Worm (Caenorhabditis elegans) whole organism, L2 larva: Measurements from ENCODE around the gene zipt-15.
A peak's percentile ranks its signal among the peaks of the same experiment; 100 is the strongest.
"Not testable (repeated sequence)": the region's sequence is repeated elsewhere in the genome, so short reads cannot be mapped to it uniquely, and the experiment has no call there.

Experiments
- C34F6.9 ChIP-seq: fragments of 150-350 bp; optimal IDR thresholded peaks from 2 replicates; lab custom pipeline; 2014; ENCODE audit warnings: missing biosample characterization, missing genetic modification characterization
- F13H6.1 ChIP-seq: sonication (generic microtip); optimal IDR thresholded peaks from 2 replicates; lab custom pipeline; 2016; ENCODE audit warnings: missing genetic modification characterization, missing compliant biosample characterization
- R02D3.7 ChIP-seq: fragments of 150-350 bp; optimal IDR thresholded peaks from 2 replicates; lab custom pipeline; 2014; ENCODE audit warnings: missing biosample characterization, missing genetic modification characterization
- Y55F3AM.14 ChIP-seq: fragments of 200-800 bp; sonication (Bioruptor generic); optimal IDR thresholded peaks from 2 replicates; lab custom pipeline; 2018; ENCODE audit warnings: mild to moderate bottlenecking, missing genetic modification characterization, missing compliant biosample characterization
- ZK546.5 ChIP-seq: sonication (generic microtip); optimal IDR thresholded peaks from 2 replicates; lab custom pipeline; 2017; ENCODE audit warnings: missing biosample characterization, missing genetic modification characterization
- alr-1 ChIP-seq: fragments of 150-350 bp; optimal IDR thresholded peaks from 2 replicates; lab custom pipeline; 2014; ENCODE audit warnings: missing biosample characterization, missing genetic modification characterization
- ama-1 ChIP-seq: fragments of 150-350 bp; optimal IDR thresholded peaks from 2 replicates; lab custom pipeline; 2018; ENCODE audit warnings: inconsistent platforms
- blmp-1 ChIP-seq: sonication (generic microtip); optimal IDR thresholded peaks from 2 replicates; lab custom pipeline; 2017; ENCODE audit warnings: missing genetic modification characterization, mild to moderate bottlenecking, missing compliant biosample characterization, antibody characterized with exemption, moderate library complexity; ENCODE audit not compliant: insufficient read depth
- ceh-16 ChIP-seq: fragments of 150-350 bp; optimal IDR thresholded peaks from 2 replicates; lab custom pipeline; 2014; ENCODE audit warnings: missing biosample characterization, missing genetic modification characterization
- ceh-82 ChIP-seq: fragments of 150-350 bp; optimal IDR thresholded peaks from 2 replicates; lab custom pipeline; 2014; ENCODE audit warnings: missing biosample characterization, missing genetic modification characterization
- crh-2 ChIP-seq: sonication (generic microtip); optimal IDR thresholded peaks from 2 replicates; lab custom pipeline; 2017; ENCODE audit warnings: missing biosample characterization, missing genetic modification characterization
- dmd-4 ChIP-seq: sonication (generic microtip); optimal IDR thresholded peaks from 2 replicates; lab custom pipeline; 2017; ENCODE audit warnings: missing biosample characterization, missing genetic modification characterization
- egl-27 ChIP-seq: sonication (generic microtip); optimal IDR thresholded peaks from 3 replicates; lab custom pipeline; 2017; ENCODE audit warnings: missing biosample characterization, missing genetic modification reagents, missing genetic modification characterization
- elt-1 ChIP-seq: fragments of 150-350 bp; optimal IDR thresholded peaks from 2 replicates; lab custom pipeline; 2014; ENCODE audit warnings: missing biosample characterization, missing genetic modification characterization
- elt-3 ChIP-seq: sonication (generic microtip); optimal IDR thresholded peaks from 2 replicates; lab custom pipeline; 2017; ENCODE audit warnings: missing biosample characterization, missing genetic modification characterization
- fos-1 ChIP-seq: fragments of 150-350 bp; optimal IDR thresholded peaks from 2 replicates; lab custom pipeline; 2014; ENCODE audit warnings: missing biosample characterization, missing genetic modification characterization
- gmeb-1 ChIP-seq: fragments of 150-350 bp; optimal IDR thresholded peaks from 2 replicates; lab custom pipeline; 2014; ENCODE audit warnings: missing biosample characterization, missing genetic modification characterization
- lin-11 ChIP-seq: fragments of 150-350 bp; sonication (generic microtip); optimal IDR thresholded peaks from 2 replicates; lab custom pipeline; 2014; ENCODE audit warnings: missing biosample characterization, missing genetic modification characterization, inconsistent platforms, mixed read lengths
- lin-39 ChIP-seq: fragments of 150-350 bp; optimal IDR thresholded peaks from 2 replicates; lab custom pipeline; 2014; ENCODE audit warnings: missing biosample characterization, missing genetic modification reagents, missing genetic modification characterization
- lsy-2 ChIP-seq, 2 experiments: fragments of 150-350 bp in 1 of 2; sonication (generic microtip) in 1 of 2; optimal IDR thresholded peaks; 2 replicates each; lab custom pipeline; 2014 to 2017; ENCODE audit warnings: missing biosample characterization in 2 of 2, missing genetic modification characterization in 2 of 2
- mab-5 ChIP-seq: fragments of 150-350 bp; optimal IDR thresholded peaks from 2 replicates; lab custom pipeline; 2014; ENCODE audit warnings: missing biosample characterization, missing genetic modification characterization
- mbf-1 ChIP-seq: sonication (generic microtip); optimal IDR thresholded peaks from 2 replicates; lab custom pipeline; 2017; ENCODE audit warnings: missing biosample characterization, missing genetic modification characterization
- mdl-1 ChIP-seq, 2 experiments: fragments of 150-350 bp in 1 of 2; sonication (generic microtip) in 1 of 2; optimal IDR thresholded peaks; 2 replicates each; lab custom pipeline; 2017; ENCODE audit warnings: missing biosample characterization in 2 of 2, missing genetic modification characterization in 2 of 2
- nhr-11 ChIP-seq: fragments of 150-350 bp; optimal IDR thresholded peaks from 2 replicates; lab custom pipeline; 2014; ENCODE audit warnings: missing biosample characterization, missing genetic modification characterization
- nhr-12 ChIP-seq: fragments of 150-350 bp; optimal IDR thresholded peaks from 2 replicates; lab custom pipeline; 2014; ENCODE audit warnings: missing biosample characterization, missing genetic modification characterization
- nhr-129 ChIP-seq: fragments of 150-350 bp; optimal IDR thresholded peaks from 2 replicates; lab custom pipeline; 2014; ENCODE audit warnings: missing biosample characterization, missing genetic modification characterization
- nhr-21 ChIP-seq: fragments of 150-350 bp; optimal IDR thresholded peaks from 2 replicates; lab custom pipeline; 2014; ENCODE audit warnings: missing biosample characterization, missing genetic modification characterization
- nhr-23 ChIP-seq: fragments of 150-350 bp; optimal IDR thresholded peaks from 2 replicates; lab custom pipeline; 2014; ENCODE audit warnings: missing biosample characterization, missing genetic modification reagents, missing genetic modification characterization
- nhr-237 ChIP-seq: fragments of 150-350 bp; optimal IDR thresholded peaks from 2 replicates; lab custom pipeline; 2014; ENCODE audit warnings: missing biosample characterization, missing genetic modification characterization
- nhr-25 ChIP-seq: fragments of 150-350 bp; sonication (generic microtip); optimal IDR thresholded peaks from 3 replicates; lab custom pipeline; 2014; ENCODE audit warnings: missing biosample characterization, missing genetic modification characterization
- nhr-6 ChIP-seq: fragments of 150-350 bp; optimal IDR thresholded peaks from 2 replicates; lab custom pipeline; 2014; ENCODE audit warnings: missing biosample characterization, missing genetic modification characterization
- nhr-77 ChIP-seq: fragments of 150-350 bp; optimal IDR thresholded peaks from 2 replicates; lab custom pipeline; 2014; ENCODE audit warnings: missing biosample characterization, missing genetic modification characterization
- peb-1 ChIP-seq: fragments of 150-350 bp; optimal IDR thresholded peaks from 2 replicates; lab custom pipeline; 2014; ENCODE audit warnings: missing biosample characterization, missing genetic modification characterization
- sem-4 ChIP-seq: fragments of 150-350 bp; optimal IDR thresholded peaks from 2 replicates; lab custom pipeline; 2014; ENCODE audit warnings: missing biosample characterization, missing genetic modification reagents, missing genetic modification characterization
- skn-1 ChIP-seq: sonication (generic microtip); optimal IDR thresholded peaks from 2 replicates; lab custom pipeline; 2017; ENCODE audit warnings: missing biosample characterization, missing genetic modification characterization
- sma-3 ChIP-seq: sonication (generic microtip); optimal IDR thresholded peaks from 2 replicates; lab custom pipeline; 2016; ENCODE audit warnings: missing genetic modification reagents, missing genetic modification characterization, missing compliant biosample characterization
- sma-9 ChIP-seq, 2 experiments: fragments of 150-350 bp in 1 of 2; sonication (generic microtip) in 1 of 2; optimal IDR thresholded peaks; 2 replicates each; lab custom pipeline; 2014 to 2016; ENCODE audit warnings: missing genetic modification characterization in 2 of 2, mild to moderate bottlenecking in 1 of 2, missing biosample characterization in 1 of 2, missing compliant biosample characterization in 1 of 2, missing genetic modification reagents in 1 of 2, moderate library complexity in 1 of 2
- snpc-4 ChIP-seq: fragments of 150-350 bp; optimal IDR thresholded peaks from 2 replicates; lab custom pipeline; 2014; ENCODE audit warnings: missing biosample characterization, missing genetic modification characterization
- unc-39 ChIP-seq: fragments of 150-350 bp; optimal IDR thresholded peaks from 2 replicates; lab custom pipeline; 2014; ENCODE audit warnings: missing biosample characterization, missing genetic modification characterization
- unc-55 ChIP-seq: fragments of 150-350 bp; sonication (generic microtip); optimal IDR thresholded peaks from 3 replicates; lab custom pipeline; 2014; ENCODE audit warnings: missing biosample characterization, missing genetic modification reagents, missing genetic modification characterization
- unc-62 ChIP-seq: fragments of 150-350 bp; optimal IDR thresholded peaks from 2 replicates; lab custom pipeline; 2014; ENCODE audit warnings: missing biosample characterization, missing genetic modification reagents, missing genetic modification characterization
- zag-1 ChIP-seq: fragments of 150-350 bp; optimal IDR thresholded peaks from 2 replicates; lab custom pipeline; 2014; ENCODE audit warnings: missing biosample characterization, missing genetic modification characterization
- ztf-1 ChIP-seq: fragments of 200-800 bp; sonication (Bioruptor generic); conservative IDR thresholded peaks from 2 replicates; pipeline ENCODE4 v1.3.6; 2022; ENCODE audit warnings: missing genetic modification characterization, missing compliant biosample characterization
- ztf-11 ChIP-seq: sonication (generic microtip); optimal IDR thresholded peaks from 2 replicates; lab custom pipeline; 2017; ENCODE audit warnings: missing biosample characterization, missing genetic modification characterization
- ztf-4 ChIP-seq: fragments of 150-350 bp; optimal IDR thresholded peaks from 2 replicates; lab custom pipeline; 2014; ENCODE audit warnings: missing biosample characterization, missing genetic modification characterization

The zipt-15 gene

ce11 chrIV:771061-771460 lies 53.7 kb downstream of the zipt-15 start, which contains the start of gene F56B3.9:
Gene F56B3.9 (plus strand): TSS chrIV:771361.
- TF ChIP-seq sem-4, nhr-25, R02D3.7 (tag; lab: Kevin White, UChicago): not testable (repeated sequence)

ce11 chrIV:769931-770544 lies 54.7 kb downstream of the zipt-15 start:
- peak; percentile 33 for TF ChIP-seq gmeb-1 (tag; lab: Kevin White, UChicago)

- TF ChIP-seq unc-62 (GFP tag; lab: Kevin White, UChicago) (no peak), blmp-1 (tag; lab: Kevin White, UChicago) (peak; percentile 56)
- TF ChIP-seq, all 48 proteins: peak for 1
Observed at ce11 chrIV:768312-768711, 56.4 kb downstream of the zipt-15 start, which contains the start of gene F56B3.2. Gene F56B3.2 (minus strand): TSS chrIV:768584.

ce11 chrIV:763377-764063 lies 61.2 kb downstream of the zipt-15 start, which contains the start of gene col-103:
Gene col-103 (minus strand): TSS chrIV:763678.
- TF ChIP-seq unc-55 (no peak), mbf-1 (tag; lab: Kevin White, UChicago) (no peak), sma-3 (GFP tag; lab: Kevin White, UChicago) (peak; percentile 48), elt-3 (tag; lab: Kevin White, UChicago) (no peak), fos-1 (tag; lab: Kevin White, UChicago) (peak; percentile 22), crh-2 (tag; lab: Kevin White, UChicago) (no peak), nhr-12 (tag; lab: Kevin White, UChicago) (no peak), gmeb-1 (tag; lab: Kevin White, UChicago) (peak; percentile 34), Y55F3AM.14 (GFP tag; lab: Kevin White, UChicago) (no peak), mdl-1 (tag; optimal IDR thresholded peaks at IDR 0.05; lab: Kevin White, UChicago) (no peak), nhr-6 (tag; lab: Kevin White, UChicago) (no peak), sma-9 (GFP tag; optimal IDR thresholded peaks at IDR 0.05; lab: Kevin White, UChicago) (no peak), sma-9 (tag; optimal IDR thresholded peaks at IDR 0.05; lab: Kevin White, UChicago) (no peak), lin-39 (tag; lab: Kevin White, UChicago) (no peak), unc-62 (GFP tag; lab: Kevin White, UChicago) (no peak), egl-27 (tag; lab: Kevin White, UChicago) (no peak), nhr-77 (tag; lab: Kevin White, UChicago) (no peak), lsy-2 (tag; optimal IDR thresholded peaks at IDR 0.05; lab: Kevin White, UChicago) (no peak), nhr-25 (tag; lab: Kevin White, UChicago) (peak; percentile 45), F13H6.1 (tag; lab: Kevin White, UChicago) (no peak), zag-1 (tag; lab: Kevin White, UChicago) (no peak), skn-1 (tag; lab: Kevin White, UChicago) (no peak), dmd-4 (tag; lab: Kevin White, UChicago) (no peak), ztf-4 (tag; lab: Kevin White, UChicago) (no peak), ceh-82 (tag; lab: Kevin White, UChicago) (no peak), mab-5 (tag; lab: Kevin White, UChicago) (no peak), alr-1 (tag; lab: Kevin White, UChicago) (no peak), ZK546.5 (tag; lab: Kevin White, UChicago) (no peak), nhr-23 (no peak), ztf-1 (GFP tag; lab: Robert Waterston, UW) (no peak), nhr-129 (tag; lab: Kevin White, UChicago) (peak; percentile 54), R02D3.7 (tag; lab: Kevin White, UChicago) (no peak), blmp-1 (tag; lab: Kevin White, UChicago) (no peak), C34F6.9 (tag; lab: Kevin White, UChicago) (no peak), ama-1 (peak; percentile 93), nhr-21 (tag; lab: Kevin White, UChicago) (peak; percentile 17), sem-4 (tag; lab: Kevin White, UChicago) (no peak), nhr-11 (tag; lab: Kevin White, UChicago) (no peak), unc-39 (tag; lab: Kevin White, UChicago) (no peak), ztf-11 (tag; lab: Kevin White, UChicago) (no peak), lin-11 (tag; lab: Kevin White, UChicago) (no peak), elt-1 (tag; lab: Kevin White, UChicago) (no peak), ceh-16 (peak; percentile 11), peb-1 (no peak), snpc-4 (tag; lab: Kevin White, UChicago) (no peak), nhr-237 (tag; lab: Kevin White, UChicago) (no peak)
